Worm (Caenorhabditis elegans) whole organism, L3 larva: ENCODE results near the gene cpb-2.

Experiments
- aly-2 ChIP-seq: fragments of 150-350 bp; optimal IDR thresholded peaks from 2 replicates; lab custom pipeline; 2014; ENCODE audit warnings: missing biosample characterization, missing genetic modification characterization
- ama-1 ChIP-seq: fragments of 150-350 bp; optimal IDR thresholded peaks from 2 replicates; lab custom pipeline; 2018
- ceh-16 ChIP-seq: sonication (generic microtip); optimal IDR thresholded peaks from 2 replicates; lab custom pipeline; 2017; ENCODE audit warnings: missing biosample characterization, missing genetic modification characterization
- ceh-28 ChIP-seq: fragments of 150-350 bp; optimal IDR thresholded peaks from 2 replicates; lab custom pipeline; 2014; ENCODE audit warnings: missing biosample characterization, missing genetic modification reagents, missing genetic modification characterization
- daf-12 ChIP-seq: fragments of 150-350 bp; optimal IDR thresholded peaks from 2 replicates; lab custom pipeline; 2014; ENCODE audit warnings: missing biosample characterization, missing genetic modification reagents, missing genetic modification characterization
- egl-5 ChIP-seq: fragments of 150-350 bp; optimal IDR thresholded peaks from 2 replicates; lab custom pipeline; 2017; ENCODE audit warnings: missing biosample characterization, missing genetic modification reagents, missing genetic modification characterization, inconsistent platforms
- elt-1 ChIP-seq: fragments of 150-350 bp; optimal IDR thresholded peaks from 2 replicates; lab custom pipeline; 2014; ENCODE audit warnings: missing biosample characterization, missing genetic modification characterization
- elt-2 ChIP-seq: sonication (generic microtip); optimal IDR thresholded peaks from 2 replicates; lab custom pipeline; 2016; ENCODE audit warnings: missing genetic modification reagents, mild to moderate bottlenecking, missing genetic modification characterization, missing compliant biosample characterization
- jun-1 ChIP-seq: fragments of 150-350 bp; optimal IDR thresholded peaks from 2 replicates; lab custom pipeline; 2014; ENCODE audit warnings: missing biosample characterization, missing genetic modification reagents, missing genetic modification characterization
- lin-15B ChIP-seq: fragments of 150-350 bp; optimal IDR thresholded peaks from 2 replicates; lab custom pipeline; 2014; ENCODE audit warnings: missing biosample characterization, missing genetic modification characterization
- lsy-12 ChIP-seq: sonication (generic microtip); optimal IDR thresholded peaks from 2 replicates; lab custom pipeline; 2016; ENCODE audit warnings: mild to moderate bottlenecking, missing genetic modification characterization, missing compliant biosample characterization
- mdl-1 ChIP-seq: fragments of 150-350 bp; optimal IDR thresholded peaks from 2 replicates; lab custom pipeline; 2014; ENCODE audit warnings: missing biosample characterization, missing genetic modification characterization
- mml-1 ChIP-seq: fragments of 150-350 bp; sonication (generic microtip); optimal IDR thresholded peaks from 3 replicates; lab custom pipeline; 2014; ENCODE audit warnings: missing biosample characterization, missing genetic modification characterization
- nfya-1 ChIP-seq: sonication (generic microtip); optimal IDR thresholded peaks from 2 replicates; lab custom pipeline; 2017; ENCODE audit warnings: missing genetic modification characterization, mild to moderate bottlenecking, missing compliant biosample characterization, antibody characterized with exemption, moderate library complexity; ENCODE audit not compliant: insufficient read depth
- nhr-12 ChIP-seq: fragments of 150-350 bp; optimal IDR thresholded peaks from 2 replicates; lab custom pipeline; 2014; ENCODE audit warnings: missing biosample characterization, missing genetic modification characterization
- nhr-23 ChIP-seq: fragments of 150-350 bp; optimal IDR thresholded peaks from 2 replicates; lab custom pipeline; 2014; ENCODE audit warnings: missing biosample characterization, missing genetic modification reagents, missing genetic modification characterization
- nhr-25 ChIP-seq: sonication (generic microtip); optimal IDR thresholded peaks from 2 replicates; lab custom pipeline; 2017; ENCODE audit warnings: missing biosample characterization, missing genetic modification characterization
- nhr-43 ChIP-seq: sonication (generic microtip); optimal IDR thresholded peaks from 2 replicates; lab custom pipeline; 2016; ENCODE audit warnings: mild to moderate bottlenecking, missing genetic modification characterization, missing compliant biosample characterization; ENCODE audit not compliant: poor library complexity, severe bottlenecking
- nhr-67 ChIP-seq: fragments of 150-350 bp; optimal IDR thresholded peaks from 2 replicates; lab custom pipeline; 2014; ENCODE audit warnings: missing biosample characterization, missing genetic modification characterization
- nhr-76 ChIP-seq: fragments of 150-350 bp; sonication (generic microtip); optimal IDR thresholded peaks from 5 replicates; lab custom pipeline; 2014; ENCODE audit warnings: missing biosample characterization, missing genetic modification characterization
- pha-4 ChIP-seq: fragments of 150-350 bp; optimal IDR thresholded peaks from 2 replicates; lab custom pipeline; 2014; ENCODE audit warnings: missing biosample characterization, missing genetic modification reagents, missing genetic modification characterization
- pqm-1 ChIP-seq: fragments of 150-350 bp; optimal IDR thresholded peaks from 2 replicates; lab custom pipeline; 2017; ENCODE audit warnings: missing biosample characterization, missing genetic modification characterization, inconsistent platforms
- sea-2 ChIP-seq: fragments of 150-350 bp; sonication (generic microtip); optimal IDR thresholded peaks from 4 replicates; lab custom pipeline; 2014; ENCODE audit warnings: missing biosample characterization, missing genetic modification reagents, missing genetic modification characterization
- snpc-4 ChIP-seq: fragments of 150-350 bp; optimal IDR thresholded peaks from 2 replicates; lab custom pipeline; 2014; ENCODE audit warnings: missing biosample characterization, missing genetic modification characterization
- tbx-2 ChIP-seq: sonication (generic microtip); optimal IDR thresholded peaks from 2 replicates; lab custom pipeline; 2016; ENCODE audit warnings: mild to moderate bottlenecking, missing genetic modification characterization, missing compliant biosample characterization
- unc-62 ChIP-seq: fragments of 150-350 bp; sonication (generic microtip); optimal IDR thresholded peaks from 4 replicates; lab custom pipeline; 2014; ENCODE audit warnings: missing biosample characterization, missing genetic modification reagents, missing genetic modification characterization
- ztf-11 ChIP-seq: fragments of 150-350 bp; optimal IDR thresholded peaks from 2 replicates; lab custom pipeline; 2014; ENCODE audit warnings: missing biosample characterization, missing genetic modification characterization
- ztf-4 ChIP-seq: fragments of 150-350 bp; optimal IDR thresholded peaks from 2 replicates; lab custom pipeline; 2014; ENCODE audit warnings: missing biosample characterization, missing genetic modification characterization

The cpb-2 gene

ce11 chrII:6223755-6224154, 31.2 kb downstream of the cpb-2 start:
- TF ChIP-seq sea-2 (GFP tag; lab: Kevin White, UChicago): no peak
- TF ChIP-seq pqm-1: no peak
- no peak for TF ChIP-seq ceh-28
- no peak for TF ChIP-seq nfya-1 (tag; lab: Kevin White, UChicago)

ce11 chrII:6226995-6227394, 34.4 kb downstream of the cpb-2 start, which contains the start of gene srsy-2:
Gene srsy-2, minus strand, starts transcription at chrII:6227095.
- TF ChIP-seq pqm-1: no peak
- TF ChIP-seq pha-4 (tag; lab: Kevin White, UChicago): no peak
- no peak for TF ChIP-seq ceh-16 (tag; lab: Kevin White, UChicago)
- TF ChIP-seq nhr-12 (tag; lab: Kevin White, UChicago): no peak
- TF ChIP-seq ztf-4: no peak
- no peak for TF ChIP-seq nhr-43 (tag; lab: Kevin White, UChicago)
- TF ChIP-seq daf-12 (tag; lab: Kevin White, UChicago): no peak
- TF ChIP-seq sea-2 (GFP tag; lab: Kevin White, UChicago): no peak
- TF ChIP-seq tbx-2 (tag; lab: Kevin White, UChicago): no peak
- TF ChIP-seq lsy-12: no peak
- no peak for TF ChIP-seq jun-1
- TF ChIP-seq nhr-23 (tag; lab: Kevin White, UChicago): no peak

ce11 chrII:6230116-6230515, 37.5 kb downstream of the cpb-2 start:
- TF ChIP-seq mml-1 (tag; lab: Kevin White, UChicago) (no peak), ceh-28 (no peak), ama-1 (lab: Kevin White, UChicago) (no peak), lin-15B (tag; lab: Kevin White, UChicago) (no peak), nhr-67 (tag; lab: Kevin White, UChicago) (no peak), nhr-76 (tag; lab: Kevin White, UChicago) (no peak)

- peak; percentile 30 for TF ChIP-seq nhr-25 (tag; lab: Kevin White, UChicago)
- TF ChIP-seq pha-4 (tag; lab: Kevin White, UChicago): peak; percentile 68
- TF ChIP-seq elt-2 (tag; lab: Kevin White, UChicago): peak; percentile 47
- TF ChIP-seq jun-1: no peak
- TF ChIP-seq nfya-1 (tag; lab: Kevin White, UChicago): no peak
Observed at ce11 chrII:6235432-6236092, 43.0 kb downstream of the cpb-2 start, which contains the start of gene T24H7.9. Gene T24H7.9, minus strand, starts transcription at chrII:6235505.

ce11 chrII:6236093-6236945, 43.7 kb downstream of the cpb-2 start:
- peak; percentile 87 for TF ChIP-seq pha-4 (tag; lab: Kevin White, UChicago)
- TF ChIP-seq elt-1 (tag; lab: Kevin White, UChicago): peak; percentile 81
- TF ChIP-seq nhr-76 (tag; lab: Kevin White, UChicago): no peak

- TF ChIP-seq nhr-25 (tag; lab: Kevin White, UChicago): no peak
- TF ChIP-seq mdl-1 (tag; lab: Kevin White, UChicago): no peak
- TF ChIP-seq aly-2 (tag; lab: Kevin White, UChicago): no peak
- TF ChIP-seq ztf-11: no peak
- no peak for TF ChIP-seq pha-4 (tag; lab: Kevin White, UChicago)
- TF ChIP-seq pqm-1: no peak
- TF ChIP-seq egl-5 (tag; lab: Kevin White, UChicago): no peak
- TF ChIP-seq unc-62 (GFP tag; lab: Kevin White, UChicago): no peak
- TF ChIP-seq mml-1 (tag; lab: Kevin White, UChicago): no peak
- TF ChIP-seq ceh-28: no peak
- no peak for TF ChIP-seq snpc-4
Observed at ce11 chrII:6241758-6242157, 49.2 kb downstream of the cpb-2 start, which contains the start of gene T24H7.8. Gene T24H7.8, plus strand, starts transcription at chrII:6242058.
